Worm (Caenorhabditis elegans) whole organism, L1 larva: ENCODE results near the gene Y11D7A.9.

Experiments
- C04F5.9 ChIP-seq: sonication (generic microtip); optimal IDR thresholded peaks from 2 replicates; lab custom pipeline; 2016; ENCODE audit warnings: missing genetic modification characterization, missing compliant biosample characterization
- ceh-8 ChIP-seq: fragments of 200-800 bp; sonication (Bioruptor generic); optimal IDR thresholded peaks from 2 replicates; lab custom pipeline; 2018; ENCODE audit warnings: mild to moderate bottlenecking, missing genetic modification characterization, moderate library complexity, missing compliant biosample characterization
- dpl-1 ChIP-seq, 3 experiments: fragments of 150-350 bp in 2 of 3; sonication (generic microtip) in 1 of 3; optimal IDR thresholded peaks; 2 replicates each; lab custom pipeline; 2014 to 2017; ENCODE audit warnings: missing biosample characterization in 3 of 3, missing genetic modification characterization in 3 of 3, missing genetic modification reagents in 3 of 3
- egl-27 ChIP-seq, 2 experiments: fragments of 150-350 bp in 1 of 2; sonication (generic microtip); optimal IDR thresholded peaks; 3 replicates each; lab custom pipeline; 2017 to 2018; ENCODE audit warnings: missing biosample characterization in 2 of 2, missing genetic modification characterization in 2 of 2, missing genetic modification reagents in 2 of 2
- elt-2 ChIP-seq: sonication (generic microtip); optimal IDR thresholded peaks from 2 replicates; lab custom pipeline; 2016; ENCODE audit warnings: missing genetic modification characterization, mild to moderate bottlenecking, inconsistent platforms, missing compliant biosample characterization, missing genetic modification reagents
- lin-35 ChIP-seq, 2 experiments: fragments of 150-350 bp; optimal IDR thresholded peaks; 2 replicates each; lab custom pipeline; 2014; ENCODE audit warnings: missing biosample characterization in 2 of 2, missing genetic modification characterization in 2 of 2, missing genetic modification reagents in 2 of 2
- lir-3 ChIP-seq: sonication (generic microtip); optimal IDR thresholded peaks from 2 replicates; lab custom pipeline; 2016; ENCODE audit warnings: mild to moderate bottlenecking, missing genetic modification characterization, moderate library complexity, missing compliant biosample characterization; ENCODE audit not compliant: poor library complexity
- nhr-77 ChIP-seq: fragments of 150-350 bp; optimal IDR thresholded peaks from 2 replicates; lab custom pipeline; 2014; ENCODE audit warnings: missing biosample characterization, missing genetic modification characterization
- pax-3 ChIP-seq: fragments of 200-800 bp; sonication (Bioruptor generic); optimal IDR thresholded peaks from 2 replicates; lab custom pipeline; 2018; ENCODE audit warnings: mild to moderate bottlenecking, missing genetic modification characterization, moderate library complexity, missing compliant biosample characterization
- vab-15 ChIP-seq: sonication (generic microtip); optimal IDR thresholded peaks from 2 replicates; lab custom pipeline; 2017; ENCODE audit warnings: missing genotype, mild to moderate bottlenecking, missing genetic modification characterization, missing compliant biosample characterization

DNA sequence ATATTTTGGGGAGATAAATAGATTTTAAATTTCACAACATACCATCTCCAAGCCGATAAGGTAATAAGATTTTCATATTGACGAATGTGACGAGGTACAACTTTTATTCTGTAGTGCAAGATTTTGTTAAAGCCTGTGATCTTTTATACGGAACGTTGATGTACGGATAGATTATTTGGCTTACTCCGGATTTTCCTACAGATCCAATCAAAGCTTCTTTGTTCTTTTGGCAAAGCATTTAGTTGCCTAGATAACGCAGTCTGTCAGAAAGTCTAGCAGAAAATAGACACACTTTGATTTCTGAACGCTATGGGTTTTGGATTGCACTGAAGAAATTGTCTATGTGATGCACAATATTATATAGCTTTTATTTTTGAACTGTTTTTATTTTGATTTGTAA, 43.2 kb upstream of the Y11D7A.9 start, which contains the start of gene F49C12.2:
- TF ChIP-seq elt-2 (tag; lab: Kevin White, UChicago), result no peak
- TF ChIP-seq vab-15, result no peak
- TF ChIP-seq lir-3, result no peak
- TF ChIP-seq ceh-8 (GFP tag; lab: Kevin White, UChicago), result no peak
- TF ChIP-seq dpl-1 (GFP tag; optimal IDR thresholded peaks at IDR 0.05; lab: Kevin White, UChicago), result no peak
- no peak for TF ChIP-seq nhr-77 (tag; lab: Kevin White, UChicago)
- TF ChIP-seq pax-3 (tag; lab: Kevin White, UChicago), result no peak
- no peak for TF ChIP-seq C04F5.9
- no peak for TF ChIP-seq egl-27 (tag; optimal IDR thresholded peaks at IDR 0.05; lab: Kevin White, UChicago)
- no peak for TF ChIP-seq lin-35 (GFP tag; optimal IDR thresholded peaks at IDR 0.05; lab: Kevin White, UChicago)
